Worm (Caenorhabditis elegans) whole organism, young adult: ENCODE results near the gene aat-4.
"Not testable (repeated sequence)": the region's sequence is repeated elsewhere in the genome, so short reads cannot be mapped to it uniquely, and the experiment has no call there.

Experiments used
- B0261.1 ChIP-seq: sonication (generic microtip); optimal IDR thresholded peaks from 2 replicates; lab custom pipeline; 2016; ENCODE audit warnings: mild to moderate bottlenecking, missing genetic modification characterization, moderate library complexity, missing compliant biosample characterization
- B0336.3 ChIP-seq: fragments of 200-800 bp; sonication (Bioruptor generic); IDR thresholded peaks from 2 replicates; pipeline ENCODE4 v1.3.6; 2022; ENCODE audit warnings: missing genetic modification characterization, missing compliant biosample characterization
- C06A6.2 ChIP-seq: fragments of 200-800 bp; sonication (Bioruptor generic); conservative IDR thresholded peaks from 2 replicates; pipeline ENCODE4 v1.3.6; 2022; ENCODE audit warnings: missing genetic modification characterization, missing compliant biosample characterization
- C17E4.6 ChIP-seq: fragments of 200-800 bp; sonication (Bioruptor generic); IDR thresholded peaks from 2 replicates; pipeline ENCODE4 v1.3.6; 2022; ENCODE audit warnings: missing genetic modification reagents, missing genetic modification characterization, missing compliant biosample characterization
- F22D6.2 ChIP-seq: sonication (generic microtip); optimal IDR thresholded peaks from 2 replicates; lab custom pipeline; 2016; ENCODE audit warnings: mild to moderate bottlenecking, missing genetic modification characterization, missing compliant biosample characterization
- F23B12.7 ChIP-seq: sonication (generic microtip); optimal IDR thresholded peaks from 2 replicates; lab custom pipeline; 2017; ENCODE audit warnings: missing genetic modification characterization, mild to moderate bottlenecking, missing compliant biosample characterization, antibody characterized with exemption, moderate library complexity; ENCODE audit not compliant: insufficient read depth
- F33H1.4 ChIP-seq: fragments of 200-800 bp; sonication (Bioruptor generic); IDR thresholded peaks from 2 replicates; pipeline ENCODE4 v1.3.6; 2022; ENCODE audit warnings: missing genetic modification reagents, missing genetic modification characterization, missing compliant biosample characterization
- F39B2.1 ChIP-seq: fragments of 200-800 bp; sonication (Bioruptor generic); IDR thresholded peaks from 2 replicates; pipeline ENCODE4 v1.3.6; 2022; ENCODE audit warnings: missing genetic modification reagents, missing genetic modification characterization, missing compliant biosample characterization
- F49E8.2 ChIP-seq: sonication (generic microtip); optimal IDR thresholded peaks from 3 replicates; lab custom pipeline; 2017; ENCODE audit warnings: missing genetic modification characterization, mild to moderate bottlenecking, missing compliant biosample characterization, antibody characterized with exemption, moderate library complexity; ENCODE audit not compliant: insufficient read depth
- Y56A3A.18 ChIP-seq: fragments of 200-800 bp; sonication (Bioruptor generic); IDR thresholded peaks from 2 replicates; pipeline ENCODE4 v1.3.6; 2022; ENCODE audit warnings: missing genetic modification reagents, missing genetic modification characterization, missing compliant biosample characterization
- Y79H2A.3 ChIP-seq: fragments of 200-800 bp; sonication (Bioruptor generic); conservative IDR thresholded peaks from 2 replicates; pipeline ENCODE4 v1.3.6; 2022; ENCODE audit warnings: missing genetic modification reagents, missing genetic modification characterization, missing compliant biosample characterization
- Y95B8A.8 ChIP-seq: fragments of 200-800 bp; sonication (Bioruptor generic); IDR thresholded peaks from 2 replicates; pipeline ENCODE4 v1.3.6; 2022; ENCODE audit warnings: missing genetic modification reagents, missing genetic modification characterization, missing compliant biosample characterization
- atf-7 ChIP-seq: sonication (generic microtip); optimal IDR thresholded peaks from 2 replicates; lab custom pipeline; 2017; ENCODE audit warnings: mild to moderate bottlenecking, missing genetic modification characterization, missing compliant biosample characterization
- athp-1 ChIP-seq: sonication (generic microtip); optimal IDR thresholded peaks from 2 replicates; lab custom pipeline; 2017; ENCODE audit warnings: mild to moderate bottlenecking, missing genetic modification characterization, missing compliant biosample characterization
- bed-2 ChIP-seq: fragments of 200-800 bp; sonication (Bioruptor generic); IDR thresholded peaks from 2 replicates; pipeline ENCODE4 v1.3.6; 2022; ENCODE audit warnings: missing genetic modification reagents, missing genetic modification characterization, missing compliant biosample characterization
- ccch-3 ChIP-seq: fragments of 200-800 bp; sonication (Bioruptor generic); optimal IDR thresholded peaks from 2 replicates; lab custom pipeline; 2018; ENCODE audit warnings: mild to moderate bottlenecking, missing genetic modification characterization, missing compliant biosample characterization
- ceh-100 ChIP-seq: fragments of 200-800 bp; sonication (Bioruptor generic); IDR thresholded peaks from 2 replicates; pipeline ENCODE4 v1.3.6; 2022; ENCODE audit warnings: missing genetic modification reagents, missing genetic modification characterization, missing compliant biosample characterization
- chd-7 ChIP-seq: sonication (generic microtip); optimal IDR thresholded peaks from 2 replicates; lab custom pipeline; 2016; ENCODE audit warnings: mild to moderate bottlenecking, missing genetic modification characterization, moderate library complexity, missing compliant biosample characterization
- dox-1 ChIP-seq: fragments of 200-800 bp; sonication (Bioruptor generic); IDR thresholded peaks from 2 replicates; pipeline ENCODE4 v1.3.6; 2022; ENCODE audit warnings: missing genetic modification reagents, missing genetic modification characterization, missing compliant biosample characterization
- dpff-1 ChIP-seq: sonication (generic microtip); optimal IDR thresholded peaks from 2 replicates; lab custom pipeline; 2017; ENCODE audit warnings: mild to moderate bottlenecking, missing genetic modification characterization, missing compliant biosample characterization
- egl-18 ChIP-seq: fragments of 200-800 bp; sonication (Bioruptor generic); IDR thresholded peaks from 2 replicates; pipeline ENCODE4 v1.3.6; 2022; ENCODE audit warnings: missing genetic modification reagents, missing genetic modification characterization, missing compliant biosample characterization
- ekl-4 ChIP-seq: fragments of 200-800 bp; sonication (Bioruptor generic); IDR thresholded peaks from 2 replicates; pipeline ENCODE4 v1.3.6; 2022; ENCODE audit warnings: missing genetic modification reagents, missing genetic modification characterization, missing compliant biosample characterization
- ets-4 ChIP-seq: fragments of 200-800 bp; sonication (Bioruptor generic); optimal IDR thresholded peaks from 2 replicates; lab custom pipeline; 2018; ENCODE audit warnings: mild to moderate bottlenecking, missing genetic modification characterization, missing compliant biosample characterization
- hlh-12 ChIP-seq: sonication (generic microtip); optimal IDR thresholded peaks from 2 replicates; lab custom pipeline; 2016; ENCODE audit warnings: missing genetic modification characterization, missing compliant biosample characterization
- let-526 ChIP-seq: fragments of 200-800 bp; sonication (Bioruptor generic); IDR thresholded peaks from 2 replicates; pipeline ENCODE4 v1.3.6; 2022; ENCODE audit warnings: missing genetic modification reagents, missing genetic modification characterization, missing compliant biosample characterization
- lin-54 ChIP-seq: fragments of 200-800 bp; sonication (Bioruptor generic); optimal IDR thresholded peaks from 2 replicates; lab custom pipeline; 2018; ENCODE audit warnings: mild to moderate bottlenecking, missing genetic modification characterization, missing compliant biosample characterization
- madf-3 ChIP-seq: fragments of 200-800 bp; sonication (Bioruptor generic); IDR thresholded peaks from 2 replicates; pipeline ENCODE4 v1.3.6; 2022; ENCODE audit warnings: missing genetic modification reagents, missing genetic modification characterization, missing compliant biosample characterization
- nfyb-1 ChIP-seq: fragments of 200-800 bp; sonication (Bioruptor generic); IDR thresholded peaks from 2 replicates; pipeline ENCODE4 v1.3.6; 2022; ENCODE audit warnings: missing genetic modification reagents, missing genetic modification characterization, missing compliant biosample characterization
- nhr-80 ChIP-seq: sonication (generic microtip); optimal IDR thresholded peaks from 2 replicates; lab custom pipeline; 2016; ENCODE audit warnings: missing genetic modification characterization, missing compliant biosample characterization
- pha-4 ChIP-seq: fragments of 150-350 bp; sonication (generic microtip); optimal IDR thresholded peaks from 2 replicates; lab custom pipeline; 2014; ENCODE audit warnings: missing biosample characterization, missing genetic modification reagents, missing genetic modification characterization
- repo-1 ChIP-seq: sonication (generic microtip); optimal IDR thresholded peaks from 2 replicates; lab custom pipeline; 2017; ENCODE audit warnings: mild to moderate bottlenecking, missing genetic modification characterization, missing compliant biosample characterization
- snpc-1.1 ChIP-seq: sonication (generic microtip); optimal IDR thresholded peaks from 2 replicates; lab custom pipeline; 2017; ENCODE audit warnings: missing genetic modification characterization, mild to moderate bottlenecking, missing compliant biosample characterization, antibody characterized with exemption, moderate library complexity, missing genotype, missing genetic modification reagents; ENCODE audit not compliant: insufficient read depth
- unc-62 ChIP-seq: fragments of 150-350 bp; optimal IDR thresholded peaks from 2 replicates; lab custom pipeline; 2014; ENCODE audit warnings: missing biosample characterization, missing genetic modification reagents, missing genetic modification characterization
- zfh-2 ChIP-seq: fragments of 200-800 bp; sonication (Bioruptor generic); conservative IDR thresholded peaks from 2 replicates; pipeline ENCODE4 v1.3.6; 2022; ENCODE audit warnings: missing genetic modification reagents, missing genetic modification characterization, missing compliant biosample characterization
- ztf-28 ChIP-seq: fragments of 200-800 bp; sonication (Bioruptor generic); IDR thresholded peaks from 2 replicates; pipeline ENCODE4 v1.3.6; 2022; ENCODE audit warnings: missing genetic modification reagents, missing genetic modification characterization, missing compliant biosample characterization

Gene aat-4

ce11 chrIV:6259732-6260131 lies 15.8 kb downstream of the aat-4 start, which contains the start of gene nlp-16:
TSS of gene nlp-16 (minus strand) at chrIV:6259832.
- TF ChIP-seq bed-2 (GFP tag; lab: Robert Waterston, UW) (no peak), B0261.1 (tag; lab: Kevin White, UChicago) (no peak), lin-54 (GFP tag; lab: Kevin White, UChicago) (no peak), F33H1.4 (GFP tag; lab: Robert Waterston, UW) (no peak), F39B2.1 (GFP tag; lab: Robert Waterston, UW) (no peak)

ce11 chrIV:6258967-6259366 lies 16.6 kb downstream of the aat-4 start:
- TF ChIP-seq F49E8.2 (tag; lab: Kevin White, UChicago) (no peak), Y79H2A.3 (no peak), athp-1 (tag; lab: Kevin White, UChicago) (no peak), pha-4 (tag; lab: Kevin White, UChicago) (no peak), ets-4 (GFP tag; lab: Kevin White, UChicago) (no peak), madf-3 (GFP tag; lab: Robert Waterston, UW) (0 out of 2 replicates have a peak, but pooled peaks have one; percentile 52)

- no peak for TF ChIP-seq dpff-1 (tag; lab: Kevin White, UChicago)
- no peak for TF ChIP-seq ekl-4 (GFP tag; lab: Robert Waterston, UW)
- no peak for TF ChIP-seq C06A6.2
- TF ChIP-seq F22D6.2, result no peak
- no peak for TF ChIP-seq zfh-2 (GFP tag; lab: Robert Waterston, UW)
- TF ChIP-seq atf-7, result no peak
- TF ChIP-seq unc-62, result no peak
- TF ChIP-seq chd-7, result no peak
- no peak for TF ChIP-seq F33H1.4 (GFP tag; lab: Robert Waterston, UW)
- TF ChIP-seq Y79H2A.3, result no peak
- no peak for TF ChIP-seq snpc-1.1 (tag; lab: Kevin White, UChicago)
- no peak for TF ChIP-seq repo-1
- no peak for TF ChIP-seq B0336.3 (GFP tag; lab: Robert Waterston, UW)
- TF ChIP-seq, all 124 proteins: peak for 0
Measured at ce11 chrIV:6254635-6255034, 20.9 kb downstream of the aat-4 start, which contains the start of gene T13A10.64. TSS of gene T13A10.64 (plus strand) at chrIV:6254935.

- TF ChIP-seq Y95B8A.8 (GFP tag; lab: Robert Waterston, UW); F23B12.7 (tag; lab: Kevin White, UChicago); ccch-3 (GFP tag; lab: Kevin White, UChicago): not testable (repeated sequence)
Measured at ce11 chrIV:6253000-6253399, 22.5 kb downstream of the aat-4 start, which contains the start of gene T13A10.2. TSS of gene T13A10.2 (plus strand) at chrIV:6253300.

- TF ChIP-seq C17E4.6 (GFP tag; lab: Robert Waterston, UW) (no peak), nhr-80 (tag; lab: Kevin White, UChicago) (no peak), nfyb-1 (no peak), let-526 (GFP tag; lab: Robert Waterston, UW) (no peak), egl-18 (no peak), Y56A3A.18 (no peak), ztf-28 (no peak), ccch-3 (GFP tag; lab: Kevin White, UChicago) (no peak), ceh-100 (GFP tag; lab: Robert Waterston, UW) (no peak), hlh-12 (tag; lab: Kevin White, UChicago) (no peak), athp-1 (tag; lab: Kevin White, UChicago) (no peak), dox-1 (GFP tag; lab: Robert Waterston, UW) (no peak)
- TF ChIP-seq, all 124 proteins: peak for 0
Measured at ce11 chrIV:6249591-6249990, 25.9 kb downstream of the aat-4 start, which contains the start of gene F58F9.1. TSS of gene F58F9.1 (plus strand) at chrIV:6249841.
